Worm (Caenorhabditis elegans) whole organism, L4/young adult: ENCODE results near the gene nhr-97.
A peak's percentile ranks its signal among the peaks of the same experiment; 100 is the strongest.
"Not testable (repeated sequence)": the region's sequence is repeated elsewhere in the genome, so short reads cannot be mapped to it uniquely, and the experiment has no call there.

Experiments used
- W03F9.2 ChIP-seq: fragments of 150-350 bp; optimal IDR thresholded peaks from 2 replicates; lab custom pipeline; 2014; ENCODE audit warnings: missing biosample characterization, missing genetic modification characterization
- dao-5 ChIP-seq: sonication (generic microtip); optimal IDR thresholded peaks from 2 replicates; lab custom pipeline; 2016; ENCODE audit warnings: missing genotype, missing genetic modification characterization, moderate library complexity, missing compliant biosample characterization
- him-1 ChIP-seq: sonication (generic microtip); optimal IDR thresholded peaks from 2 replicates; lab custom pipeline; 2016; ENCODE audit warnings: missing genotype, missing genetic modification reagents, missing genetic modification characterization, missing compliant biosample characterization

The nhr-97 gene

ce11 chrIV:9766250-9766649 is 8.8 kb downstream of the nhr-97 start, which contains the start of gene ssp-36:
Gene ssp-36 (minus strand): TSS chrIV:9766350.
- no peak for TF ChIP-seq W03F9.2 (tag; lab: Kevin White, UChicago)
- no peak for TF ChIP-seq dao-5
- no peak for TF ChIP-seq him-1

- TF ChIP-seq him-1; W03F9.2 (tag; lab: Kevin White, UChicago); dao-5: not testable (repeated sequence)
These were observed 9.6 kb downstream of the nhr-97 start, which contains the start of gene msp-79 for ce11 chrIV:9767054-9767453. Gene msp-79 (minus strand): TSS chrIV:9767154.

- TF ChIP-seq W03F9.2 (tag; lab: Kevin White, UChicago); him-1; dao-5: not testable (repeated sequence)
These were observed 12.3 kb downstream of the nhr-97 start, which contains the start of gene msp-78 for ce11 chrIV:9769746-9770145. Gene msp-78 (plus strand): TSS chrIV:9770046.

ce11 chrIV:9770798-9771197 is 13.4 kb downstream of the nhr-97 start:
- TF ChIP-seq W03F9.2 (tag; lab: Kevin White, UChicago) (no peak), dao-5 (no peak), him-1 (no peak)

- no peak for TF ChIP-seq dao-5
- TF ChIP-seq him-1: no peak
- no peak for TF ChIP-seq W03F9.2 (tag; lab: Kevin White, UChicago)
These were observed 14.8 kb downstream of the nhr-97 start, which contains the start of gene cav-1 for ce11 chrIV:9772096-9772720. Gene cav-1 (plus strand): TSS chrIV:9772510.

- TF ChIP-seq dao-5 (no peak), him-1 (no peak), W03F9.2 (tag; lab: Kevin White, UChicago) (no peak)
These were observed 16.0 kb downstream of the nhr-97 start for ce11 chrIV:9773441-9773840.

ce11 chrIV:9777535-9777934 is 20.1 kb downstream of the nhr-97 start, which contains the start of gene sna-2:
Gene sna-2 (minus strand): TSS chrIV:9777634.
- TF ChIP-seq W03F9.2 (tag; lab: Kevin White, UChicago) (no peak), dao-5 (no peak), him-1 (no peak)

- TF ChIP-seq W03F9.2 (tag; lab: Kevin White, UChicago) (peak; percentile 43), dao-5 (no peak)
These were observed 20.6 kb downstream of the nhr-97 start, which contains the start of gene T13F2.6 for ce11 chrIV:9778016-9778415. Gene T13F2.6 (plus strand): TSS chrIV:9778321.

- TF ChIP-seq him-1: no peak
- no peak for TF ChIP-seq W03F9.2 (tag; lab: Kevin White, UChicago)
- TF ChIP-seq dao-5: no peak
These were observed 27.2 kb downstream of the nhr-97 start, which contains the start of gene sre-4 for ce11 chrIV:9784689-9785088. Gene sre-4 (minus strand): TSS chrIV:9784789.

- TF ChIP-seq W03F9.2 (tag; lab: Kevin White, UChicago): no peak
- TF ChIP-seq dao-5: no peak
- no peak for TF ChIP-seq him-1
These were observed 32.1 kb downstream of the nhr-97 start, which contains the start of gene T13F2.4 for ce11 chrIV:9789496-9789895. Gene T13F2.4 (plus strand): TSS chrIV:9789796.

- no peak for TF ChIP-seq him-1
- TF ChIP-seq dao-5: no peak
- TF ChIP-seq W03F9.2 (tag; lab: Kevin White, UChicago): no peak
These were observed 33.3 kb downstream of the nhr-97 start for ce11 chrIV:9790708-9791107.

ce11 chrIV:9795250-9795649 is 37.8 kb downstream of the nhr-97 start:
- TF ChIP-seq him-1 (no peak), dao-5 (no peak), W03F9.2 (tag; lab: Kevin White, UChicago) (no peak)

ce11 chrIV:9796494-9796893 is 39.1 kb downstream of the nhr-97 start, which contains the start of gene pis-1:
Gene pis-1 (minus strand): TSS chrIV:9796594.
- TF ChIP-seq W03F9.2 (tag; lab: Kevin White, UChicago) (no peak), him-1 (no peak), dao-5 (no peak)

- no peak for TF ChIP-seq dao-5
- no peak for TF ChIP-seq him-1
- TF ChIP-seq W03F9.2 (tag; lab: Kevin White, UChicago): no peak
These were observed 40.0 kb downstream of the nhr-97 start, which contains the start of gene T13F2.2 for ce11 chrIV:9797304-9798003. Gene T13F2.2 (minus strand): TSS chrIV:9797354.

- TF ChIP-seq him-1 (no peak), dao-5 (no peak), W03F9.2 (tag; lab: Kevin White, UChicago) (no peak)
These were observed 40.9 kb downstream of the nhr-97 start for ce11 chrIV:9798307-9798706.
